Worm (Caenorhabditis elegans): ENCODE data around the gene F09E5.12.

DNA sequence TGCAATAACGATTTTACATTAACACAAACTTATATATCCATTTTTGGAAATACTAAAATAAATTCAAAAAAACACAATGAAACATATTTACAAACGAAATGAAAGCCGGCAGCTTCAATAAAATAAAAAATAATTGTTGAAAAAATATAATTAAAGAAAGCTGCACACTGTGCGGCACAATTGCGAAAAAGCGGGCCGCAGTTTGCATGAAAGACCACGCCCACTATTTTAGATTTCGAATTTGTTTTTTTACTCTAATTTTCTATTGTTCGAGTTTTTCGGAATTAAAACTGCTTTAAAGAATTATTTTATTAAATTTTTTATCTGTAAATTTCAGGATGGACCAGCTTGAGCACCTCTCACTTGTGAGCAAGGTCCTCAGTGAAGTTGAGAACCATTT is 28.7 kb upstream of the F09E5.12 start, which contains the start of gene mog-5:
- TF ChIP-seq dve-1 (tag; optimal IDR thresholded peaks at IDR 0.05) (no peak), madf-2 (tag; optimal IDR thresholded peaks at IDR 0.05) (no peak), hlh-13 (GFP tag; optimal IDR thresholded peaks at IDR 0.05) (no peak), dmd-4 (tag; optimal IDR thresholded peaks at IDR 0.05; ENCODE audit: borderline replicate concordance) (no peak)

Data from whole organism, late embryonic.